Fruit fly (Drosophila melanogaster) whole organism, embryonic: ENCODE measurements around the gene kri.

Experiments used
- CG12391 ChIP-seq: fragments of 200-800 bp; sonication (Bioruptor generic); optimal IDR thresholded peaks from 3 replicates; lab custom pipeline; 2018; ENCODE audit warnings: missing biosample characterization, mild to moderate bottlenecking, missing genetic modification characterization, moderate library complexity
- CG12659 ChIP-seq: fragments of 200-800 bp; sonication (Bioruptor generic); optimal IDR thresholded peaks from 3 replicates; lab custom pipeline; 2017; ENCODE audit warnings: mild to moderate bottlenecking, missing biosample characterization, missing genetic modification reagents, missing genetic modification characterization
- CG12769 ChIP-seq: fragments of 200-800 bp; sonication (Bioruptor generic); optimal IDR thresholded peaks from 2 replicates; lab custom pipeline; 2019; ENCODE audit warnings: missing biosample characterization, mild to moderate bottlenecking, missing genetic modification characterization, moderate library complexity
- CG13775 ChIP-seq: fragments of 200-800 bp; sonication (Bioruptor generic); optimal IDR thresholded peaks from 3 replicates; lab custom pipeline; 2017; ENCODE audit warnings: missing biosample characterization, mild to moderate bottlenecking, missing genetic modification characterization
- CG1603 ChIP-seq: fragments of 200-800 bp; sonication (Bioruptor generic); optimal IDR thresholded peaks from 2 replicates; lab custom pipeline; 2019; ENCODE audit warnings: missing biosample characterization, mild to moderate bottlenecking, missing genetic modification characterization, moderate library complexity
- CG17328 ChIP-seq: fragments of 200-800 bp; sonication (Bioruptor generic); IDR thresholded peaks from 2 replicates; pipeline ENCODE4 v1.3.6; 2022; ENCODE audit warnings: missing biosample characterization, missing genetic modification characterization
- CG31441 ChIP-seq: fragments of 200-800 bp; sonication (Bioruptor generic); IDR thresholded peaks from 2 replicates; pipeline ENCODE4 v1.3.6; 2022; ENCODE audit warnings: missing biosample characterization, missing genetic modification characterization
- CG32772 ChIP-seq: fragments of 200-800 bp; sonication (Bioruptor generic); IDR thresholded peaks from 2 replicates; pipeline ENCODE4 v1.3.6; 2022; ENCODE audit warnings: missing biosample characterization, missing genetic modification characterization
- CG3281 ChIP-seq: fragments of 200-800 bp; sonication (Bioruptor generic); optimal IDR thresholded peaks from 3 replicates; lab custom pipeline; 2017; ENCODE audit warnings: missing biosample characterization, mild to moderate bottlenecking, missing genetic modification characterization
- CG34376 ChIP-seq: fragments of 200-800 bp; sonication (Bioruptor generic); optimal IDR thresholded peaks from 2 replicates; lab custom pipeline; 2018; ENCODE audit warnings: missing biosample characterization, mild to moderate bottlenecking, missing genetic modification characterization
- CG7839 ChIP-seq: fragments of 200-800 bp; sonication (Bioruptor generic); optimal IDR thresholded peaks from 3 replicates; lab custom pipeline; 2018; ENCODE audit warnings: missing biosample characterization, mild to moderate bottlenecking, missing genetic modification characterization, moderate library complexity
- CG7963 ChIP-seq: fragments of 200-800 bp; sonication (Bioruptor generic); IDR thresholded peaks from 3 replicates; pipeline ENCODE4 v1.3.6; 2022; ENCODE audit warnings: missing biosample characterization, missing genetic modification characterization; ENCODE audit not compliant: partially characterized antibody
- CG8290 ChIP-seq, 3 experiments: fragments of 200-800 bp; sonication (Bioruptor generic); optimal IDR thresholded peaks; 2 replicates each; lab custom pipeline; 2016 to 2019; ENCODE audit warnings: missing biosample characterization in 3 of 3, missing genetic modification characterization in 3 of 3, mild to moderate bottlenecking in 2 of 3, moderate library complexity in 1 of 3
- CG9932 ChIP-seq: fragments of 200-800 bp; sonication (Bioruptor generic); IDR thresholded peaks from 2 replicates; pipeline ENCODE4 v1.3.6; 2022; ENCODE audit warnings: missing biosample characterization, missing genetic modification characterization
- CTCF ChIP-seq: fragments of 200-800 bp; sonication (Bioruptor generic); optimal IDR thresholded peaks from 2 replicates; lab custom pipeline; 2017; ENCODE audit warnings: missing biosample characterization, mild to moderate bottlenecking, missing genetic modification characterization, moderate library complexity
- D ChIP-seq, 2 experiments: fragments of 200-800 bp in 1 of 2; fragments of >200 bp in 1 of 2; sonication (Bioruptor generic) in 1 of 2; optimal IDR thresholded peaks; 2 replicates in 1 of 2; 3 replicates in 1 of 2; lab custom pipeline; 2017; ENCODE audit warnings: mild to moderate bottlenecking in 1 of 2, missing biosample characterization in 1 of 2, missing genetic modification characterization in 1 of 2, missing genetic modification reagents in 1 of 2
- H2.0 ChIP-seq: fragments of 200-800 bp; sonication (Bioruptor generic); IDR thresholded peaks from 2 replicates; pipeline ENCODE4 v1.3.6; 2022; ENCODE audit warnings: missing biosample characterization, missing genetic modification characterization
- Hmr ChIP-seq: fragments of 200-800 bp; sonication (Bioruptor generic); optimal IDR thresholded peaks from 3 replicates; lab custom pipeline; 2017; ENCODE audit warnings: mild to moderate bottlenecking, missing biosample characterization, missing genetic modification reagents, missing genetic modification characterization
- Hr51 ChIP-seq, 2 experiments: fragments of 200-800 bp; sonication (Bioruptor generic); optimal IDR thresholded peaks; 2 replicates in 1 of 2; 3 replicates in 1 of 2; lab custom pipeline; 2016 to 2018; ENCODE audit warnings: missing biosample characterization in 2 of 2, missing genetic modification characterization in 2 of 2, mild to moderate bottlenecking in 1 of 2, moderate library complexity in 1 of 2
- Hsf ChIP-seq: fragments of 200-800 bp; sonication (Bioruptor generic); optimal IDR thresholded peaks from 3 replicates; lab custom pipeline; 2016; ENCODE audit warnings: missing biosample characterization, missing genetic modification characterization
- Med ChIP-seq: fragments of 200-800 bp; sonication (Bioruptor generic); peaks from one replicate; lab custom pipeline; 2016; ENCODE audit warnings: missing biosample characterization, missing genetic modification characterization, mild to moderate bottlenecking, inconsistent platforms, moderate library complexity
- Oli ChIP-seq: fragments of 200-800 bp; sonication (Bioruptor generic); optimal IDR thresholded peaks from 2 replicates; lab custom pipeline; 2018; ENCODE audit warnings: missing biosample characterization, mild to moderate bottlenecking, missing genetic modification characterization, moderate library complexity
- Pdp1 ChIP-seq, 2 experiments: fragments of 200-800 bp; sonication (Bioruptor generic); optimal IDR thresholded peaks; 3 replicates each; lab custom pipeline; 2016; ENCODE audit warnings: missing biosample characterization in 2 of 2, missing genetic modification characterization in 2 of 2, mild to moderate bottlenecking in 1 of 2, moderate library complexity in 1 of 2
- Sry-δ ChIP-seq: fragments of 200-800 bp; sonication (Bioruptor generic); optimal IDR thresholded peaks from 2 replicates; lab custom pipeline; 2016; ENCODE audit warnings: missing biosample characterization, missing genetic modification characterization
- al ChIP-seq: fragments of 200-800 bp; sonication (Bioruptor generic); IDR thresholded peaks from 2 replicates; pipeline ENCODE4 v1.3.6; 2022; ENCODE audit warnings: missing biosample characterization, missing genetic modification characterization
- bbx ChIP-seq: fragments of 200-800 bp; sonication (Bioruptor generic); IDR thresholded peaks from 2 replicates; pipeline ENCODE4 v1.3.6; 2022; ENCODE audit warnings: missing biosample characterization, missing genetic modification characterization; ENCODE audit not compliant: partially characterized antibody
- caup ChIP-seq: fragments of 200-800 bp; sonication (Bioruptor generic); optimal IDR thresholded peaks from 3 replicates; lab custom pipeline; 2017; ENCODE audit warnings: missing biosample characterization, mild to moderate bottlenecking, missing genetic modification characterization, moderate library complexity; ENCODE audit not compliant: severe bottlenecking
- chinmo ChIP-seq: fragments of 200-800 bp; sonication (Bioruptor generic); IDR thresholded peaks from 4 replicates; pipeline ENCODE4 v1.3.6; 2022; ENCODE audit warnings: missing biosample characterization, missing genetic modification characterization; ENCODE audit not compliant: partially characterized antibody
- dysf ChIP-seq: fragments of 200-800 bp; sonication (Bioruptor generic); IDR thresholded peaks from 3 replicates; pipeline ENCODE4 v1.3.6; 2022; ENCODE audit warnings: missing biosample characterization, missing genetic modification characterization
- gem ChIP-seq: fragments of 200-800 bp; sonication (Bioruptor generic); optimal IDR thresholded peaks from 2 replicates; lab custom pipeline; 2019; ENCODE audit warnings: missing biosample characterization, mild to moderate bottlenecking, missing genetic modification characterization, moderate library complexity
- jigr1 ChIP-seq: fragments of 200-800 bp; sonication (Bioruptor generic); IDR thresholded peaks from 3 replicates; pipeline ENCODE4 v1.3.6; 2022; ENCODE audit warnings: missing biosample characterization, missing genetic modification characterization
- kni ChIP-seq: fragments of 200-800 bp; sonication (Bioruptor generic); optimal IDR thresholded peaks from 3 replicates; lab custom pipeline; 2017; ENCODE audit warnings: mild to moderate bottlenecking, missing biosample characterization, missing genetic modification reagents, missing genetic modification characterization
- knrl ChIP-seq: fragments of 200-800 bp; sonication (Bioruptor generic); IDR thresholded peaks from 3 replicates; pipeline ENCODE4 v1.3.6; 2022; ENCODE audit warnings: missing biosample characterization, missing genetic modification characterization; ENCODE audit not compliant: partially characterized antibody
- lilli ChIP-seq: fragments of 200-800 bp; sonication (Bioruptor generic); optimal IDR thresholded peaks from 3 replicates; lab custom pipeline; 2016; ENCODE audit warnings: missing biosample characterization, missing genetic modification characterization
- nerfin-1 ChIP-seq: fragments of 200-800 bp; sonication (Bioruptor generic); optimal IDR thresholded peaks from 3 replicates; lab custom pipeline; 2019; ENCODE audit warnings: missing biosample characterization, mild to moderate bottlenecking, missing genetic modification characterization, moderate library complexity
- nmo ChIP-seq: fragments of 200-800 bp; sonication (Bioruptor generic); optimal IDR thresholded peaks from 2 replicates; lab custom pipeline; 2018; ENCODE audit warnings: missing biosample characterization, mild to moderate bottlenecking, missing genetic modification characterization, moderate library complexity
- phol ChIP-seq: fragments of 200-800 bp; sonication (Bioruptor generic); optimal IDR thresholded peaks from 3 replicates; lab custom pipeline; 2018; ENCODE audit warnings: missing biosample characterization, mild to moderate bottlenecking, missing genetic modification characterization, moderate library complexity
- psq ChIP-seq: fragments of 200-800 bp; sonication (Bioruptor generic); optimal IDR thresholded peaks from 2 replicates; lab custom pipeline; 2017; ENCODE audit warnings: missing biosample characterization, missing genetic modification characterization
- pzg ChIP-seq: fragments of 200-800 bp; sonication (Bioruptor generic); optimal IDR thresholded peaks from 3 replicates; lab custom pipeline; 2018; ENCODE audit warnings: missing biosample characterization, mild to moderate bottlenecking, missing genetic modification characterization, moderate library complexity
- row ChIP-seq: fragments of 200-800 bp; sonication (Bioruptor generic); IDR thresholded peaks from 3 replicates; pipeline ENCODE4 v1.3.6; 2022; ENCODE audit warnings: missing biosample characterization, missing genetic modification characterization
- salm ChIP-seq: fragments of 200-800 bp; sonication (Bioruptor generic); optimal IDR thresholded peaks from 2 replicates; lab custom pipeline; 2018; ENCODE audit warnings: missing biosample characterization, mild to moderate bottlenecking, missing genetic modification characterization
- schlank ChIP-seq: fragments of 200-800 bp; sonication (Bioruptor generic); optimal IDR thresholded peaks from 2 replicates; lab custom pipeline; 2018; ENCODE audit warnings: missing biosample characterization, mild to moderate bottlenecking, missing genetic modification characterization
- sens ChIP-seq: fragments of 200-800 bp; sonication (Bioruptor generic); peaks from one replicate; lab custom pipeline; 2016; ENCODE audit warnings: missing biosample characterization, missing genetic modification characterization
- slbo ChIP-seq: fragments of 200-800 bp; sonication (Bioruptor generic); IDR thresholded peaks from 2 replicates; pipeline ENCODE4 v1.3.6; 2022; ENCODE audit warnings: missing biosample characterization, missing genetic modification characterization
- slp2 ChIP-seq: fragments of 200-800 bp; sonication (Bioruptor generic); optimal IDR thresholded peaks from 2 replicates; lab custom pipeline; 2016; ENCODE audit warnings: missing biosample characterization, missing genetic modification characterization
- unpg ChIP-seq: fragments of 200-800 bp; sonication (Bioruptor generic); optimal IDR thresholded peaks from 3 replicates; lab custom pipeline; 2018; ENCODE audit warnings: missing biosample characterization, mild to moderate bottlenecking, missing genetic modification characterization, moderate library complexity
- wek ChIP-seq: fragments of 200-800 bp; sonication (Bioruptor generic); optimal IDR thresholded peaks from 3 replicates; lab custom pipeline; 2018; ENCODE audit warnings: missing biosample characterization, mild to moderate bottlenecking, missing genetic modification characterization, moderate library complexity

kri gene

dm6 chr3L:5819310-5819709 lies 8.5 kb downstream of the kri start (continued):
- peak; percentile 8 for TF ChIP-seq CG12769 (tag; lab: Kevin White, UChicago)
- peak; percentile 48; the same call in 1 of the 2 replicates for TF ChIP-seq CG31441 (GFP tag; lab: Robert Waterston, UW)
- TF ChIP-seq Hmr (GFP tag; lab: Kevin White, UChicago) = peak; percentile 3
- TF ChIP-seq schlank (tag; lab: Kevin White, UChicago) = no peak
- TF ChIP-seq kni (GFP tag; lab: Kevin White, UChicago) = no peak
- TF ChIP-seq Hsf (GFP tag; lab: Kevin White, UChicago) = peak; percentile 46
- peak; percentile 4; the same call in 1 of the 2 replicates for TF ChIP-seq H2.0 (GFP tag; lab: Robert Waterston, UW)
- peak; percentile 47 for TF ChIP-seq al (GFP tag; lab: Robert Waterston, UW)
- peak; percentile 23 for TF ChIP-seq phol (tag; lab: Kevin White, UChicago)

- TF ChIP-seq lilli (GFP tag; lab: Kevin White, UChicago) (peak; percentile 7), knrl (GFP tag; lab: Robert Waterston, UW) (no peak), CG3281 (GFP tag; lab: Kevin White, UChicago) (peak; percentile 29), CG7963 (GFP tag; lab: Robert Waterston, UW) (no peak), CG9932 (peak; percentile 30; the same call in 1 of the 2 replicates), CG1603 (peak; percentile 38), CG34376 (GFP tag; lab: Kevin White, UChicago) (no peak), pzg (GFP tag; lab: Kevin White, UChicago) (no peak), wek (GFP tag; lab: Kevin White, UChicago) (no peak), CG17328 (GFP tag; lab: Robert Waterston, UW) (peak; percentile 25; the same call in 1 of the 2 replicates), caup (GFP tag; lab: Kevin White, UChicago) (no peak), gem (peak; percentile 45), Pdp1 (GFP tag; optimal IDR thresholded peaks at IDR 0.05; lab: Kevin White, UChicago) (peak in 1 of 2 experiments; percentile 14), CG7839 (tag; lab: Kevin White, UChicago) (peak; percentile 11), nerfin-1 (tag; lab: Kevin White, UChicago) (no peak), CG32772 (no peak), CG12659 (GFP tag; lab: Kevin White, UChicago) (peak; percentile 3), CTCF (GFP tag; lab: Kevin White, UChicago) (no peak), Sry-δ (no peak), row (GFP tag; lab: Robert Waterston, UW) (0 out of 3 replicates have a peak, but pooled peaks have one; percentile 33), Hr51 (GFP tag; optimal IDR thresholded peaks at IDR 0.05; lab: Kevin White, UChicago) (peak in 1 of 2 experiments; percentile 38), CG13775 (GFP tag; lab: Kevin White, UChicago) (no peak), salm (tag; lab: Kevin White, UChicago) (no peak), jigr1 (GFP tag; lab: Robert Waterston, UW) (no peak), D (optimal IDR thresholded peaks at IDR 0.05; lab: Kevin White, UChicago) (no peak), D (GFP tag; optimal IDR thresholded peaks at IDR 0.05; lab: Kevin White, UChicago) (no peak), sens (GFP tag; lab: Kevin White, UChicago) (peak; percentile 82), chinmo (GFP tag; lab: Robert Waterston, UW) (no peak), slp2 (GFP tag; lab: Kevin White, UChicago) (no peak), dysf (GFP tag; lab: Robert Waterston, UW) (peak; percentile 33; the same call in 1 of the 3 replicates), Med (GFP tag; lab: Kevin White, UChicago) (peak; percentile 83), slbo (GFP tag; lab: Robert Waterston, UW) (0 out of 2 replicates have a peak, but pooled peaks have one; percentile 33), Oli (tag; lab: Kevin White, UChicago) (peak; percentile 29), CG12391 (tag; lab: Kevin White, UChicago) (peak; percentile 22), CG8290 (GFP tag; optimal IDR thresholded peaks at IDR 0.05; lab: Kevin White, UChicago) (no peak), CG8290 (tag; optimal IDR thresholded peaks at IDR 0.05; lab: Kevin White, UChicago) (peak in 1 of 2 experiments; percentile 40), psq (GFP tag; lab: Kevin White, UChicago) (no peak), nmo (GFP tag; lab: Kevin White, UChicago) (peak; percentile 10), bbx (GFP tag; lab: Robert Waterston, UW) (no peak), unpg (GFP tag; lab: Kevin White, UChicago) (peak; percentile 7)
Measured at dm6 chr3L:5820039-5820438, 9.3 kb downstream of the kri start.
